5 worm cellular contexts compared by ENCODE assay signal in the genomic region with DNA sequence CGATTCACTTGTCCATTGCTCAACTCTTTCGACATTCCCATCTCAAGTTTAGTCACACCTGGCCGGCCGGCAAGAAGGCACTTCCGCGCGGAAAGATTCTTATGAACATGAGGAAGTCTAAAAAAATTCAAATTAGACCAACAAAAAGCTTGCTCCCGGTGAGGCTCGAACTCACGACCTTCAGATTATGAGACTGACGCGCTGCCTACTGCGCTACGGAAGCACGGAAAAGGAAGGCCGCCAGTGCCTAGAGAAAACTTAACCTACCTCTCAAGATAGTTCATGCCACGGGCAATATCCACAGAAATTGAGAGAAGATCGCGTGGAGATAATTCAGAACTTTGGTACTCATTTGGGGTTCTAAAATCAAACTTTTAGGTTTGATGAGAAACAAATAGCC.
TF ChIP-seq lines count a peak whose summit lies in the region.

No protein-coding gene starts in this region.

TF ChIP-seq in whole organism, L1 larva, 84 proteins besides CTCF, POLR2A, EP300 and RAD21 (continues in another document):
- TF ChIP-seq snu-23 (GFP tag; optimal IDR thresholded peaks at IDR 0.05; lab: Kevin White, UChicago) (peak; percentile 24), F16B12.6 (tag; optimal IDR thresholded peaks at IDR 0.05; lab: Kevin White, UChicago) (no peak), ztf-4 (tag; optimal IDR thresholded peaks at IDR 0.05; lab: Kevin White, UChicago) (no peak), zag-1 (tag; optimal IDR thresholded peaks at IDR 0.05; lab: Kevin White, UChicago) (no peak), nhr-71 (tag; optimal IDR thresholded peaks at IDR 0.05; lab: Kevin White, UChicago) (peak; percentile 18), lsy-2 (tag; optimal IDR thresholded peaks at IDR 0.05; lab: Kevin White, UChicago) (peak in 1 of 2 experiments; percentile 11), rnt-1 (tag; optimal IDR thresholded peaks at IDR 0.05; lab: Kevin White, UChicago) (peak; percentile 33), hlh-17 (GFP tag; optimal IDR thresholded peaks at IDR 0.05; lab: Kevin White, UChicago; ENCODE audit: borderline replicate concordance) (no peak), skn-1 (tag; optimal IDR thresholded peaks at IDR 0.05; lab: Kevin White, UChicago) (no peak), lin-15B (tag; optimal IDR thresholded peaks at IDR 0.05; lab: Kevin White, UChicago) (no peak), egl-27 (tag; optimal IDR thresholded peaks at IDR 0.05; lab: Kevin White, UChicago) (no peak), C16A3.4 (tag; optimal IDR thresholded peaks at IDR 0.05; lab: Kevin White, UChicago) (no peak), pax-3 (tag; optimal IDR thresholded peaks at IDR 0.05; lab: Kevin White, UChicago) (no peak), efl-1 (optimal IDR thresholded peaks at IDR 0.05; lab: Kevin White, UChicago) (peak in 1 of 2 experiments; percentile 24), efl-1 (GFP tag; optimal IDR thresholded peaks at IDR 0.05 in 1 of 2; lab: Kevin White, UChicago) (peak in 1 of 2 experiments; percentile 60), dsc-1 (tag; optimal IDR thresholded peaks at IDR 0.05; lab: Kevin White, UChicago) (no peak), fkh-4 (tag; optimal IDR thresholded peaks at IDR 0.05; lab: Kevin White, UChicago; ENCODE audit: borderline replicate concordance) (no peak)

TF ChIP-seq in whole organism, L3 larva, 47 proteins besides CTCF, POLR2A, EP300 and RAD21:
- TF ChIP-seq mml-1 (tag; optimal IDR thresholded peaks at IDR 0.05; lab: Kevin White, UChicago) (no peak), elt-2 (tag; optimal IDR thresholded peaks at IDR 0.05; lab: Kevin White, UChicago) (peak; percentile 1), mdl-1 (tag; optimal IDR thresholded peaks at IDR 0.05; lab: Kevin White, UChicago) (no peak), elt-1 (tag; optimal IDR thresholded peaks at IDR 0.05; lab: Kevin White, UChicago) (no peak), snpc-4 (tag; optimal IDR thresholded peaks at IDR 0.05; lab: Kevin White, UChicago) (peak; percentile 62), ceh-28 (tag; optimal IDR thresholded peaks at IDR 0.05; lab: Kevin White, UChicago) (no peak), nfya-1 (tag; optimal IDR thresholded peaks at IDR 0.05; lab: Kevin White, UChicago; ENCODE audit: insufficient read depth) (peak; percentile 25), daf-12 (tag; optimal IDR thresholded peaks at IDR 0.05; lab: Kevin White, UChicago) (no peak), nhr-28 (tag; optimal IDR thresholded peaks at IDR 0.05; lab: Kevin White, UChicago) (no peak), tbx-2 (tag; optimal IDR thresholded peaks at IDR 0.05; lab: Kevin White, UChicago) (no peak), ceh-9 (tag; optimal IDR thresholded peaks at IDR 0.05; lab: Kevin White, UChicago) (no peak), lin-15B (tag; optimal IDR thresholded peaks at IDR 0.05; lab: Kevin White, UChicago) (no peak)

TF ChIP-seq in whole organism, early embryonic, 17 proteins besides CTCF, POLR2A, EP300 and RAD21:
- TF ChIP-seq tra-4 (tag; optimal IDR thresholded peaks at IDR 0.05; lab: Kevin White, UChicago) = no peak
- no peak for TF ChIP-seq sea-1 (GFP tag; conservative IDR thresholded peaks at IDR 0.05; lab: Robert Waterston, UW)
- peak; percentile 19 for TF ChIP-seq hmg-4 (GFP tag; optimal IDR thresholded peaks at IDR 0.05; lab: Kevin White, UChicago)
- TF ChIP-seq scrt-1 (GFP tag; IDR thresholded peaks at IDR 0.05; lab: Robert Waterston, UW) = peak; percentile 60; the same call in 1 of the 2 replicates
- 0 out of 2 replicates have a peak, but pooled peaks have one; percentile 22 for TF ChIP-seq tbx-37 (GFP tag; conservative IDR thresholded peaks at IDR 0.05; lab: Robert Waterston, UW)
- TF ChIP-seq flt-1 (GFP tag; IDR thresholded peaks at IDR 0.05; lab: Robert Waterston, UW) = 0 out of 2 replicates have a peak, but pooled peaks have one; percentile 44

TF ChIP-seq in whole organism, midembryonic, 9 proteins besides CTCF, POLR2A, EP300 and RAD21:
- TF ChIP-seq ztf-23 (GFP tag; IDR thresholded peaks at IDR 0.05; lab: Robert Waterston, UW) = peak; percentile 70; the same call in 1 of the 2 replicates
- TF ChIP-seq ref-1 (GFP tag; conservative IDR thresholded peaks at IDR 0.05; lab: Robert Waterston, UW) = no peak
- no peak for TF ChIP-seq ztf-29 (GFP tag; IDR thresholded peaks at IDR 0.05; lab: Robert Waterston, UW)
- no peak for TF ChIP-seq cog-1 (tag; optimal IDR thresholded peaks at IDR 0.05; lab: Kevin White, UChicago)
- 0 out of 2 replicates have a peak, but pooled peaks have one; percentile 7 for TF ChIP-seq T22C8.4 (GFP tag; IDR thresholded peaks at IDR 0.05; lab: Robert Waterston, UW)
- TF ChIP-seq med-1 (GFP tag; optimal IDR thresholded peaks at IDR 0.05; lab: Kevin White, UChicago; ENCODE audit: insufficient read depth) = no peak
- peak; percentile 60; the same call in 1 of the 2 replicates for TF ChIP-seq flt-1 (GFP tag; IDR thresholded peaks at IDR 0.05; lab: Robert Waterston, UW)
- no peak for TF ChIP-seq klf-2 (GFP tag; conservative IDR thresholded peaks at IDR 0.05; lab: Robert Waterston, UW)
- peak; percentile 72; the same call in 1 of the 2 replicates for TF ChIP-seq tab-1 (GFP tag; IDR thresholded peaks at IDR 0.05; lab: Robert Waterston, UW)

TF ChIP-seq in whole organism, young adult, 124 proteins besides CTCF, POLR2A, EP300 and RAD21 (continues in another document):
- TF ChIP-seq ZK185.1 (tag; optimal IDR thresholded peaks at IDR 0.05; lab: Kevin White, UChicago; ENCODE audit: poor library complexity, severe bottlenecking) (peak; percentile 65), F57A8.1 (GFP tag; optimal IDR thresholded peaks at IDR 0.05; lab: Kevin White, UChicago) (no peak), lir-1 (GFP tag; conservative IDR thresholded peaks at IDR 0.05; lab: Robert Waterston, UW) (no peak), lsl-1 (GFP tag; optimal IDR thresholded peaks at IDR 0.05; lab: Kevin White, UChicago) (peak; percentile 0), snpc-1.3 (tag; optimal IDR thresholded peaks at IDR 0.05; lab: Kevin White, UChicago; ENCODE audit: insufficient read depth) (no peak), let-607 (tag; optimal IDR thresholded peaks at IDR 0.05; lab: Kevin White, UChicago) (no peak), xnd-1 (tag; optimal IDR thresholded peaks at IDR 0.05; lab: Kevin White, UChicago) (no peak), Y67H2A.10 (GFP tag; conservative IDR thresholded peaks at IDR 0.05; lab: Robert Waterston, UW) (no peak), B0336.3 (GFP tag; IDR thresholded peaks at IDR 0.05; lab: Robert Waterston, UW) (no peak), attf-5 (GFP tag; optimal IDR thresholded peaks at IDR 0.05; lab: Kevin White, UChicago) (no peak), T26A5.8 (tag; optimal IDR thresholded peaks at IDR 0.05; lab: Kevin White, UChicago) (no peak), nfya-2 (GFP tag; IDR thresholded peaks at IDR 0.05; lab: Robert Waterston, UW) (no peak), nhr-179 (tag; optimal IDR thresholded peaks at IDR 0.05; lab: Kevin White, UChicago) (no peak), zfh-2 (GFP tag; conservative IDR thresholded peaks at IDR 0.05; lab: Robert Waterston, UW) (no peak), egl-44 (GFP tag; IDR thresholded peaks at IDR 0.05; lab: Robert Waterston, UW) (no peak), bed-1 (GFP tag; IDR thresholded peaks at IDR 0.05; lab: Robert Waterston, UW) (no peak), ztf-26 (tag; optimal IDR thresholded peaks at IDR 0.05; lab: Kevin White, UChicago) (no peak), cebp-2 (GFP tag; IDR thresholded peaks at IDR 0.05; lab: Robert Waterston, UW) (no peak), snpc-4 (GFP tag; optimal IDR thresholded peaks at IDR 0.05; lab: Kevin White, UChicago) (peak; percentile 41), snpc-4 (tag; optimal IDR thresholded peaks at IDR 0.05; lab: Kevin White, UChicago) (peak; percentile 68 to 92 (median 80)), cebp-1 (GFP tag; IDR thresholded peaks at IDR 0.05; lab: Robert Waterston, UW) (no peak), cebp-1 (tag; optimal IDR thresholded peaks at IDR 0.05; lab: Kevin White, UChicago) (no peak), lsy-27 (tag; optimal IDR thresholded peaks at IDR 0.05; lab: Kevin White, UChicago; ENCODE audit: borderline replicate concordance, insufficient read depth) (no peak), chd-7 (tag; optimal IDR thresholded peaks at IDR 0.05; lab: Kevin White, UChicago) (no peak), ztf-18 (tag; optimal IDR thresholded peaks at IDR 0.05; lab: Kevin White, UChicago) (peak; percentile 26), egrh-3 (GFP tag; IDR thresholded peaks at IDR 0.05; lab: Robert Waterston, UW) (no peak), F57C9.4 (tag; optimal IDR thresholded peaks at IDR 0.05; lab: Kevin White, UChicago) (no peak), atf-7 (tag; optimal IDR thresholded peaks at IDR 0.05; lab: Kevin White, UChicago) (no peak), lin-26 (GFP tag; IDR thresholded peaks at IDR 0.05; lab: Robert Waterston, UW) (peak; percentile 74), die-1 (tag; optimal IDR thresholded peaks at IDR 0.05; lab: Kevin White, UChicago) (peak; percentile 56), pbrm-1 (GFP tag; IDR thresholded peaks at IDR 0.05; lab: Robert Waterston, UW) (peak; percentile 77), hsf-1 (GFP tag; IDR thresholded peaks at IDR 0.05; lab: Robert Waterston, UW) (no peak), nhr-90 (tag; optimal IDR thresholded peaks at IDR 0.05; lab: Kevin White, UChicago) (peak; percentile 65), nhr-120 (GFP tag; IDR thresholded peaks at IDR 0.05; lab: Robert Waterston, UW) (no peak), somi-1 (GFP tag; optimal IDR thresholded peaks at IDR 0.05; lab: Kevin White, UChicago) (no peak), akir-1 (GFP tag; optimal IDR thresholded peaks at IDR 0.05; lab: Kevin White, UChicago) (no peak), ceh-58 (GFP tag; IDR thresholded peaks at IDR 0.05; lab: Robert Waterston, UW) (no peak), ceh-40 (GFP tag; IDR thresholded peaks at IDR 0.05; lab: Robert Waterston, UW) (0 out of 2 replicates have a peak, but pooled peaks have one; percentile 41), tbp1 (GFP tag; optimal IDR thresholded peaks at IDR 0.05; lab: Kevin White, UChicago) (peak; percentile 91), hlh-12 (tag; optimal IDR thresholded peaks at IDR 0.05; lab: Kevin White, UChicago) (no peak), repo-1 (tag; optimal IDR thresholded peaks at IDR 0.05; lab: Kevin White, UChicago) (no peak), rcor-1 (GFP tag; IDR thresholded peaks at IDR 0.05; lab: Robert Waterston, UW) (no peak), F33H1.4 (GFP tag; IDR thresholded peaks at IDR 0.05; lab: Robert Waterston, UW) (no peak), lin-35 (GFP tag; optimal IDR thresholded peaks at IDR 0.05; lab: Kevin White, UChicago) (no peak), Y53G8AR.9 (GFP tag; conservative IDR thresholded peaks at IDR 0.05; lab: Robert Waterston, UW) (no peak), ztf-25 (GFP tag; IDR thresholded peaks at IDR 0.05; lab: Robert Waterston, UW) (0 out of 2 replicates have a peak, but pooled peaks have one; percentile 46), lag-1 (GFP tag; IDR thresholded peaks at IDR 0.05; lab: Robert Waterston, UW) (no peak)
